Fruit fly (Drosophila melanogaster) Kc167 (cell line): Measurements from ENCODE around the gene CG4230.

Source experiments
- Myc ChIP-seq: fragments of >200 bp; optimal IDR thresholded peaks from 2 replicates; lab custom pipeline; 2017; ENCODE audit warnings: missing external identifiers
- Sin3A ChIP-seq: fragments of >200 bp; optimal IDR thresholded peaks from 2 replicates; lab custom pipeline; 2018; ENCODE audit warnings: missing external identifiers
- h ChIP-seq: fragments of >200 bp; optimal IDR thresholded peaks from 3 replicates; lab custom pipeline; 2018; ENCODE audit warnings: missing external identifiers
- insv ChIP-seq: fragments of >200 bp; optimal IDR thresholded peaks from 3 replicates; lab custom pipeline; 2018; ENCODE audit warnings: missing external identifiers
- psq ChIP-seq: fragments of >200 bp; optimal IDR thresholded peaks from 2 replicates; lab custom pipeline; 2017; ENCODE audit warnings: missing external identifiers
- ttk ChIP-seq: sonication (Bioruptor generic); optimal IDR thresholded peaks from 2 replicates; lab custom pipeline; 2017; ENCODE audit warnings: missing external identifiers

Gene CG4230

dm6 chr2L:5096222-5096621 is at the start of gene CG4230:
TSS of gene CG4230 (plus strand) at chr2L:5096227.
- TF ChIP-seq insv (no peak), h (lab: Kevin White, UChicago) (no peak), ttk (lab: Kevin White, UChicago) (no peak), Sin3A (lab: Kevin White, UChicago) (no peak), Myc (no peak), psq (lab: Kevin White, UChicago) (no peak)

- TF ChIP-seq ttk (lab: Kevin White, UChicago) (no peak), h (lab: Kevin White, UChicago) (no peak), Sin3A (lab: Kevin White, UChicago) (no peak)
Observed at dm6 chr2L:5046261-5046660, 49.8 kb upstream of the CG4230 start.

- no peak for TF ChIP-seq ttk (lab: Kevin White, UChicago)
- no peak for TF ChIP-seq insv
- TF ChIP-seq h (lab: Kevin White, UChicago): no peak
- TF ChIP-seq Myc: no peak
- no peak for TF ChIP-seq Sin3A (lab: Kevin White, UChicago)
- TF ChIP-seq psq (lab: Kevin White, UChicago): no peak
Observed at dm6 chr2L:5049974-5050373, 46.1 kb upstream of the CG4230 start.

dm6 chr2L:5050825-5051224 is 45.2 kb upstream of the CG4230 start, which contains the start of gene CG9121:
TSS of gene CG9121 (minus strand) at chr2L:5051062.
- TF ChIP-seq h (lab: Kevin White, UChicago) (no peak), Myc (no peak), ttk (lab: Kevin White, UChicago) (no peak)

dm6 chr2L:5052367-5052914 is 43.6 kb upstream of the CG4230 start, which contains the start of gene senju:
TSS of gene senju (plus strand) at chr2L:5052843.
- TF ChIP-seq ttk (lab: Kevin White, UChicago) (no peak), Sin3A (lab: Kevin White, UChicago) (no peak), Myc (no peak), h (lab: Kevin White, UChicago) (no peak), insv (no peak)

dm6 chr2L:5052994-5053393 is 43.0 kb upstream of the CG4230 start, which contains the start of gene eIF3h:
TSS of gene eIF3h (minus strand) at chr2L:5053094.
- TF ChIP-seq psq (lab: Kevin White, UChicago) (no peak), Myc (no peak), insv (no peak), Sin3A (lab: Kevin White, UChicago) (no peak), ttk (lab: Kevin White, UChicago) (no peak), h (lab: Kevin White, UChicago) (no peak)

dm6 chr2L:5054953-5055352 is 41.1 kb upstream of the CG4230 start, which contains the start of the genes CG14036 and His3.3A:
TSS of gene CG14036 (minus strand) at chr2L:5055016.
TSS of gene His3.3A (plus strand) at chr2L:5055058.
- TF ChIP-seq ttk (lab: Kevin White, UChicago) (no peak), psq (lab: Kevin White, UChicago) (no peak), h (lab: Kevin White, UChicago) (no peak), insv (no peak), Sin3A (lab: Kevin White, UChicago) (no peak), Myc (no peak)

- no peak for TF ChIP-seq psq (lab: Kevin White, UChicago)
- no peak for TF ChIP-seq Myc
- TF ChIP-seq Sin3A (lab: Kevin White, UChicago): no peak
- no peak for TF ChIP-seq insv
- no peak for TF ChIP-seq h (lab: Kevin White, UChicago)
- no peak for TF ChIP-seq ttk (lab: Kevin White, UChicago)
Observed at dm6 chr2L:5055528-5055927, 40.5 kb upstream of the CG4230 start.

dm6 chr2L:5058094-5058493 is 37.9 kb upstream of the CG4230 start, which contains the start of gene Nepl3:
TSS of gene Nepl3 (minus strand) at chr2L:5058248.
- TF ChIP-seq Myc (no peak), psq (lab: Kevin White, UChicago) (no peak), h (lab: Kevin White, UChicago) (no peak), Sin3A (lab: Kevin White, UChicago) (no peak), insv (no peak), ttk (lab: Kevin White, UChicago) (no peak)

dm6 chr2L:5059645-5060254 is 36.3 kb upstream of the CG4230 start, which contains the start of gene Rpn11:
TSS of gene Rpn11 (minus strand) at chr2L:5059790.
- no peak for TF ChIP-seq h (lab: Kevin White, UChicago)
- no peak for TF ChIP-seq Sin3A (lab: Kevin White, UChicago)
- no peak for TF ChIP-seq Myc
- TF ChIP-seq psq (lab: Kevin White, UChicago): no peak
- TF ChIP-seq ttk (lab: Kevin White, UChicago): no peak
- TF ChIP-seq insv: no peak

dm6 chr2L:5060515-5060914 is 35.5 kb upstream of the CG4230 start, which contains the start of gene qtc:
TSS of gene qtc (plus strand) at chr2L:5060815.
- no peak for TF ChIP-seq insv

- TF ChIP-seq Sin3A (lab: Kevin White, UChicago): no peak
- TF ChIP-seq psq (lab: Kevin White, UChicago): no peak
- no peak for TF ChIP-seq insv
- TF ChIP-seq h (lab: Kevin White, UChicago): no peak
- TF ChIP-seq Myc: no peak
- no peak for TF ChIP-seq ttk (lab: Kevin White, UChicago)
Observed at dm6 chr2L:5060952-5061478, 35.0 kb upstream of the CG4230 start.
